Fruit fly (Drosophila melanogaster) Kc167 (cell line): Measurements from ENCODE around the gene CG32512.

Experiments used
- Myc ChIP-seq: fragments of >200 bp; optimal IDR thresholded peaks from 2 replicates; lab custom pipeline; 2017; ENCODE audit warnings: missing external identifiers
- Sin3A ChIP-seq: fragments of >200 bp; optimal IDR thresholded peaks from 2 replicates; lab custom pipeline; 2018; ENCODE audit warnings: missing external identifiers
- h ChIP-seq: fragments of >200 bp; optimal IDR thresholded peaks from 3 replicates; lab custom pipeline; 2018; ENCODE audit warnings: missing external identifiers
- insv ChIP-seq: fragments of >200 bp; optimal IDR thresholded peaks from 3 replicates; lab custom pipeline; 2018; ENCODE audit warnings: missing external identifiers
- psq ChIP-seq: fragments of >200 bp; optimal IDR thresholded peaks from 2 replicates; lab custom pipeline; 2017; ENCODE audit warnings: missing external identifiers
- ttk ChIP-seq: sonication (Bioruptor generic); optimal IDR thresholded peaks from 2 replicates; lab custom pipeline; 2017; ENCODE audit warnings: missing external identifiers

The CG32512 gene

dm6 chrX:21067908-21068307 lies 568 bp upstream of the CG32512 start:
- TF ChIP-seq psq (lab: Kevin White, UChicago) (no peak), Myc (lab: Kevin White, UChicago) (no peak), ttk (lab: Kevin White, UChicago) (no peak), h (no peak), Sin3A (lab: Kevin White, UChicago) (no peak), insv (lab: Kevin White, UChicago) (no peak)

DNA sequence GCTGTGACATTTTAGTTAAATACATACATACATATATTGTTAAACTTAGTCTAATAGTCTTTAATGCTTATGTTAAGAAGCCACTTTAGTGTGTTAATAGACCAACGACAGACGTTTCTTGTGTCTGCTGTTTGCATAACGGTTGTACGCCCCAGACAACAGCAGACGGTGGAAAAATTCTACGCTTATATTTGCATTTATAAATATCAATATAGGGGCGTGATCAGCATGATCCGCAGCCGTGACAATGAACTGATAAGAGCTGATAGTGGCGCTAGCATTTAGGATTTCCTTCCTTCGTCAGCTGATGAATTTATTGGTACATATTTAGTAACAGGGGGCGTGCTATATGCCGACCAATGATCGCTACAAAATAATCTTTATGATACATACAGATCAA lies 1.6 kb downstream of the CG32512 start:
- TF ChIP-seq h = no peak
- TF ChIP-seq insv (lab: Kevin White, UChicago) = no peak
- TF ChIP-seq Myc (lab: Kevin White, UChicago) = no peak

dm6 chrX:21064927-21065326 lies 2.4 kb downstream of the CG32512 start:
- no peak for TF ChIP-seq h
- no peak for TF ChIP-seq psq (lab: Kevin White, UChicago)
- no peak for TF ChIP-seq ttk (lab: Kevin White, UChicago)
- no peak for TF ChIP-seq Myc (lab: Kevin White, UChicago)
- no peak for TF ChIP-seq insv (lab: Kevin White, UChicago)
- TF ChIP-seq Sin3A (lab: Kevin White, UChicago) = no peak

DNA sequence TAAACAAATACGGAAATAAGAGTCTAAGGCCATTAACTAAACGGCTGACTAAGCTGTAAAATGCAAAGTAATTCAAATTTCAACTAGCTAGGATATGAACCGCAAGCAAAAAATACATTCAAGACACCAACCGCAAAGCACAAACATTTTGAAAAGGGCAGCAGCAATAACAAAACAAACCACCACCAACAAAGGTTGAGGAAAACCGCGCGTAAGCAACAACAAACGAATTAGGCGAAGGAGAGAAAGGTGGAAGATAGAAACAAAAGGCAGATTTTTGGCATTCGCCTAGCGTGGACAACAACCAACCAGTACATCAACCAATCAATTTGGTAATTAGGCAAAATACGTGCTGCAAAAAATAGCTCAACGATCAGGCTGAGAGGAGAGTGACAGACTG lies 6.8 kb downstream of the CG32512 start:
- no peak for TF ChIP-seq ttk (lab: Kevin White, UChicago)
- no peak for TF ChIP-seq insv (lab: Kevin White, UChicago)
- no peak for TF ChIP-seq psq (lab: Kevin White, UChicago)
- no peak for TF ChIP-seq Sin3A (lab: Kevin White, UChicago)
- no peak for TF ChIP-seq h
- TF ChIP-seq Myc (lab: Kevin White, UChicago) = no peak

- TF ChIP-seq h (no peak), Myc (lab: Kevin White, UChicago) (no peak), insv (lab: Kevin White, UChicago) (no peak), psq (lab: Kevin White, UChicago) (no peak), Sin3A (lab: Kevin White, UChicago) (no peak), ttk (lab: Kevin White, UChicago) (no peak)
Measured at dm6 chrX:21058991-21059390, 8.3 kb downstream of the CG32512 start.

DNA sequence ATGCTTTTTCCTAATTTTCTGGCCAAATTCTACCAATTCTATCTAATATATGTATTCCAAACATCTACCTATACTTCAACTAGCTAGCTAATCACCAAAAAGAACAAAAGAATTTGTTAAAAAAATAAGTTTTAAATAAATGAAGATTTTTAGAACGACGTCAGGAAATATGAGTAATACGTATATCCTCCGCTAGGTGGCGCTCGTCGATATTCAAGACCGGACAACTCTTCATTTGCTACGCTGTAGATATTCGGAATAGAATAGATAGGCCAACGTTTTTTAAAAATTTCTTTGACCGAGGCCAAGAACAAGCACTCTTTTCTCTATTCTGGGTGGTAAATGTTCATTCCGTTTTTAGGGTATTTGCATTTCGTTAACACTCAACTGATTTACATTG lies 8.9 kb downstream of the CG32512 start:
- TF ChIP-seq ttk (lab: Kevin White, UChicago) = no peak
- no peak for TF ChIP-seq insv (lab: Kevin White, UChicago)
- TF ChIP-seq h = no peak
- no peak for TF ChIP-seq Myc (lab: Kevin White, UChicago)
- no peak for TF ChIP-seq psq (lab: Kevin White, UChicago)
- no peak for TF ChIP-seq Sin3A (lab: Kevin White, UChicago)

dm6 chrX:21056732-21057131 lies 10.6 kb downstream of the CG32512 start:
- TF ChIP-seq insv (lab: Kevin White, UChicago) = no peak

- no peak for TF ChIP-seq h
Measured at dm6 chrX:21054963-21055480, 12.3 kb downstream of the CG32512 start.

DNA sequence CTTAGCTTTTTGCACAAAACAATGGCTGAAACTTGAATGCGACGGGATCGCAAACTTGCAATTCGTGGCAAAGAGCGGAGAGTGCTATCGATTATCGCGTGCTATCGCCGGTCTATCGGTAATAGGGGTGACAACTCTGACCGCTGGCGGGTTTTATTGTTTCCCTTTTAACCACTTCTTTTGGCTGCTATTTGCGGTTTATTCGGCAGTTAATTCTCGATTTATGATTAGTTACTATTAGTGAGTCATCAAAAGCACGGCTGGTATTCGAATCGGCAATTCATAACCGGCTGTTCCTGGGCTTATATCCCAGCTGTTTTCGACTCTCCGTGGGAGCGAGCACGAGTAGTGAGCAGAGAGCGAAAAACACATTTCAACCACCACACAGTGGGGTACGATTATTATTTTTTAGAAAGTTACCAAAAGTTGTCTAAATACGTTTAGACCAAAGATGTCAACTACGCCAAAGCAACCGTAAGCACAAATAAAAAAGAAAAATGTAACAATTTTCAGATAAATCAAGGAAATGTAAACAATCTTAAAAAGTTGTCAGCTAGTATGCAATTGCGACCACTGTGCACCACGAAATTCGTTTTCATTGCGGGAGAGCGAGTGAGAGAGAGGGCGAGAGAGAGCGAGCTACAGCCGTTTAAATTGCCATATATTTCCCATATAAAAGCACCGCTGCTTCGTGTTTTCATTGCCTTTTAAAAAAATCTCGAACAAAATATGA lies 13.3 kb downstream of the CG32512 start, which contains the start of the genes Stt3A and bves:
Gene Stt3A (minus strand): TSS at position 89 of the 733 bp plus-strand sequence.
Gene bves (plus strand): TSS at position 115 of the 733 bp plus-strand sequence.
- TF ChIP-seq Sin3A (lab: Kevin White, UChicago) = no peak

DNA sequence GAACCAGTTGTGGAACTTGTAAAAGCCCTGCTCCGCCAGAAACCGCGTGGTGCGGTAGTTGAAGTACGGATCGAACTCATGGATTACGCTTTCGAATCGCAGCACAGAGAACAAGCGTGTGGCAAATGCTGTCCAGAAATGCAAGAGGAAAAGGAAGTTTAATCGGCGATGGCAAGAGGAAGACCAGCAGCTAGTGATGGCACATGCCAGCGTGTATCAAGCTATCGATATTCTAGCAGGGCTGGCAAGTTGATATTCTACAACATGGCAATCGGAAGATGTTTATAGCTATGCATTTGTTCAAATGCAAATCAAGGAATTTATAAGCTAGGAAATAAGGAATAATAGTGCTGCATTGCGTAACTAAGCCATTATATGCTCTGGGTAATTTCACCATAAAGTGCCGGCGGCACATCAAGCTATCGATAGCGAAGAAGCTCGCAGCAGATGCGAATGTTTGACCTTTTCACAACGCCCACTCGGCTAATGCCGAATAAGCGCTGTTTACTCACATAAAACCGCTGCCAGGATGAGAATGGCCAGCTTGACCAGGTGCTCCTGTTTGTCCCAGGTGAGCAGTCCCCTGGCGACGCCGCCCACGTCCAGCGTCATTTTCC lies 14.1 kb downstream of the CG32512 start:
- TF ChIP-seq ttk (lab: Kevin White, UChicago) (no peak), Myc (lab: Kevin White, UChicago) (no peak), h (no peak), psq (lab: Kevin White, UChicago) (no peak), insv (lab: Kevin White, UChicago) (no peak), Sin3A (lab: Kevin White, UChicago) (no peak)

- no peak for TF ChIP-seq h
- peak; percentile 100 for TF ChIP-seq ttk (lab: Kevin White, UChicago)
Measured at dm6 chrX:21047717-21048116, 19.6 kb downstream of the CG32512 start.

dm6 chrX:21046141-21046540 lies 21.2 kb downstream of the CG32512 start:
- no peak for TF ChIP-seq Myc (lab: Kevin White, UChicago)

DNA sequence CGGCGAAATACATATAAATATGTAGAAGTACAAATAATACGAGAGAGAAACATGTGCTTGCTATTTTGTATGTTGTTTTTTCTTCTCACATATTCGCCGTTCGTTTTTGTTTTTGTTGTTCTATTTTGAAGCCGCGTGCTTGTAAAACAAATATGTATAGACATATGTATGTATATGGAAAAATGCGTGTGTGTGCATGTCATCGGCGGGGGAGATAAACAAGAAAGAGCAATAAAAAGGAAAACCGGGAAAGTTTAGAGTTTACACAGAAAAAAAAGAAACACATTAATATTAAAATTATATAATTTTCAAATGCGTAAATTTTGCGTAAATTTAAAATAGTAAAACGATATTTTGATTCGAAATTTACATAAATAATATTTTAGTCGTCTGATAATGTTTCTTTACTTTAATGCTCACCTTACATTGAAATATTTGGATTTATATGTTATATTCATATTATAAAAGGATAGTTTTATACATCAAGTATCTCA lies 21.8 kb downstream of the CG32512 start:
- no peak for TF ChIP-seq ttk (lab: Kevin White, UChicago)
- TF ChIP-seq insv (lab: Kevin White, UChicago) = no peak
- no peak for TF ChIP-seq h
- no peak for TF ChIP-seq psq (lab: Kevin White, UChicago)
- TF ChIP-seq Sin3A (lab: Kevin White, UChicago) = no peak
- no peak for TF ChIP-seq Myc (lab: Kevin White, UChicago)
